Fruit fly (Drosophila melanogaster): ENCODE measurements around the gene Rpn3.

Gene Rpn3

dm6 chr2L:19019160-19019592 is 32.4 kb upstream of the Rpn3 start (continued):
- TF ChIP-seq CG12942 (GFP tag; optimal IDR thresholded peaks at IDR 0.05): no peak
- no peak for TF ChIP-seq ase (GFP tag; IDR thresholded peaks at IDR 0.05)
- TF ChIP-seq Dp (GFP tag; optimal IDR thresholded peaks at IDR 0.05): no peak
- no peak for TF ChIP-seq ham (GFP tag; IDR thresholded peaks at IDR 0.05)
- no peak for TF ChIP-seq schlank (tag; optimal IDR thresholded peaks at IDR 0.05)
- no peak for TF ChIP-seq Bteb2 (GFP tag; optimal IDR thresholded peaks at IDR 0.05)
- TF ChIP-seq kah (GFP tag; optimal IDR thresholded peaks at IDR 0.05): no peak
- no peak for TF ChIP-seq CG17912 (GFP tag; optimal IDR thresholded peaks at IDR 0.05)
- peak; percentile 11 for TF ChIP-seq CG13296 (GFP tag; optimal IDR thresholded peaks at IDR 0.05)
- TF ChIP-seq CG2712 (tag; optimal IDR thresholded peaks at IDR 0.05): no peak
- no peak for TF ChIP-seq luna (GFP tag; optimal IDR thresholded peaks at IDR 0.05)
- TF ChIP-seq CG15011 (GFP tag; optimal IDR thresholded peaks at IDR 0.05): peak; percentile 10
- TF ChIP-seq CG32532 (GFP tag; IDR thresholded peaks at IDR 0.05): no peak
- no peak for TF ChIP-seq Usf (GFP tag; optimal IDR thresholded peaks at IDR 0.05)
- TF ChIP-seq CG10321 (GFP tag; IDR thresholded peaks at IDR 0.05): no peak
- no peak for TF ChIP-seq maf-S (GFP tag; optimal IDR thresholded peaks at IDR 0.05)
- TF ChIP-seq CG3995 (GFP tag; optimal IDR thresholded peaks at IDR 0.05): no peak
- no peak for TF ChIP-seq disco-r (GFP tag; optimal IDR thresholded peaks at IDR 0.05)
- TF ChIP-seq gce (GFP tag; IDR thresholded peaks at IDR 0.05): no peak
- no peak for TF ChIP-seq CG7987 (GFP tag; optimal IDR thresholded peaks at IDR 0.05)
- TF ChIP-seq CG16813 (GFP tag; IDR thresholded peaks at IDR 0.05; ENCODE audit: partially characterized antibody): no peak
- TF ChIP-seq CG4854 (GFP tag; optimal IDR thresholded peaks at IDR 0.05): no peak
- TF ChIP-seq CG14965 (GFP tag; optimal IDR thresholded peaks at IDR 0.05; ENCODE audit: borderline replicate concordance): no peak
- no peak for TF ChIP-seq Opbp (GFP tag; IDR thresholded peaks at IDR 0.05; ENCODE audit: partially characterized antibody)
- TF ChIP-seq Nf-YC (tag; optimal IDR thresholded peaks at IDR 0.05): peak; percentile 14
- TF ChIP-seq CG11723 (GFP tag; optimal IDR thresholded peaks at IDR 0.05): no peak
- TF ChIP-seq CG15479 (GFP tag; optimal IDR thresholded peaks at IDR 0.05): no peak
- TF ChIP-seq stc (GFP tag; IDR thresholded peaks at IDR 0.05): no peak
- TF ChIP-seq odd (GFP tag; optimal IDR thresholded peaks at IDR 0.05): peak; percentile 43
- no peak for TF ChIP-seq Tbp (GFP tag; optimal IDR thresholded peaks at IDR 0.05)
- TF ChIP-seq bsh (GFP tag; optimal IDR thresholded peaks at IDR 0.05): no peak
- no peak for TF ChIP-seq br (optimal IDR thresholded peaks at IDR 0.05)
- no peak for TF ChIP-seq oc (tag; optimal IDR thresholded peaks at IDR 0.05)
- TF ChIP-seq Sin3A (optimal IDR thresholded peaks at IDR 0.05): no peak
- TF ChIP-seq zen2 (GFP tag; IDR thresholded peaks at IDR 0.05; ENCODE audit: partially characterized antibody): no peak
- TF ChIP-seq CG7556 (GFP tag; optimal IDR thresholded peaks at IDR 0.05): peak; percentile 81
- peak; percentile 62 for TF ChIP-seq Sox100B (GFP tag; optimal IDR thresholded peaks at IDR 0.05)
- TF ChIP-seq CG14441 (GFP tag; IDR thresholded peaks at IDR 0.05): no peak
- TF ChIP-seq chif (GFP tag; optimal IDR thresholded peaks at IDR 0.05): no peak
- no peak for TF ChIP-seq CG32772 (GFP tag; IDR thresholded peaks at IDR 0.05)
- TF ChIP-seq Elba2 (GFP tag; optimal IDR thresholded peaks at IDR 0.05): no peak
- TF ChIP-seq ewg (GFP tag; optimal IDR thresholded peaks at IDR 0.05): no peak
- TF ChIP-seq HHEX (GFP tag; optimal IDR thresholded peaks at IDR 0.05): peak; percentile 52
- TF ChIP-seq az2 (GFP tag; optimal IDR thresholded peaks at IDR 0.05): no peak
- TF ChIP-seq CG9797 (GFP tag; optimal IDR thresholded peaks at IDR 0.05): no peak
- no peak for TF ChIP-seq caup (GFP tag; optimal IDR thresholded peaks at IDR 0.05; ENCODE audit: severe bottlenecking)
- no peak for TF ChIP-seq Hr51 (GFP tag; optimal IDR thresholded peaks at IDR 0.05)
- TF ChIP-seq sim (GFP tag; IDR thresholded peaks at IDR 0.05): no peak
- peak; percentile 34 for TF ChIP-seq CG34376 (GFP tag; optimal IDR thresholded peaks at IDR 0.05)
- TF ChIP-seq Bgb (GFP tag; IDR thresholded peaks at IDR 0.05; ENCODE audit: partially characterized antibody): no peak
- TF ChIP-seq CG10565 (GFP tag; optimal IDR thresholded peaks at IDR 0.05): no peak
- TF ChIP-seq CG2202 (tag; optimal IDR thresholded peaks at IDR 0.05): no peak
